Fruit fly (Drosophila melanogaster) S2 (cell line): ENCODE data around the gene Roc1b.

Experiments
- CG8478 ChIP-seq: fragments of >200 bp; optimal IDR thresholded peaks from 2 replicates; lab custom pipeline; 2018
- CTCF ChIP-seq, 2 experiments: fragments of >200 bp; optimal IDR thresholded peaks; 2 replicates each; lab custom pipeline; 2018

Gene Roc1b

DNA sequence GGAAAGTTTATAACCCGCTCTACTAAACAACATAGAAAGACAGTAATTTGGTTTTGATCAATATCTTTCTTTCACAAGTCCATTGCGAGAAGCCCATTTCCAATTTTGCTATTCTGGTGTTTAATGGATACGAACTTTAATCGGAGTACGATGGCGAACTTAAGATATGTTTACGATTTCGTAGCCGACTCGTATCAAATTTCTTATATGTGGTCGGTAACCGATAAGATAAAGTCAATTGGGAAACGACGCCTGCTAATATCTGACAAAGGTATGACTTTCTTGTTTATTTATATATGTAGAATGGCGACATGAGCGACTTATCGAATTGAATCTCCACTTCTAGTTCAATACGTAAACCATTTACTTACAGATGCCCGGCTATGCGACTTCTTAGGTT lies 19.7 kb upstream of the Roc1b start:
- TF ChIP-seq CTCF (optimal IDR thresholded peaks at IDR 0.05; lab: Kevin White, UChicago) (no peak), CG8478 (lab: Kevin White, UChicago) (no peak)

DNA sequence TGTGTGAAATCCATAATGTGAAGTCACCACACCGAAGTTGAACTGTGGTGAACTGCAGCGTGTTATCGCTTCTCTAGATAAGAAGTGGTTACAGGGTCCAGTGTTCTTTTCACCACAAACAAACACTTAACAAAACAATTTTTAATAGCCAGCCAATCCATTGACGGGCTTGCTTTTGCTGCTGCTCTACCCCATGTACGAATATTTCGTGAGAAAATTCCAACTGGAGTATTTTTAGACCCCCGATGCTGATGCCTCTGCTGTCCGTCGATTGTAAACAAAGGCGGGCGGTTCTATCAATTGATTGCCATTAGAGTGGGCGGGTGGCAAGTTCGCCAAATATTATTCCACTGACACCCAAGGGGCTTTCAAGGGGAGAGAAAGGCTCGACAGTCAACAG lies 18.7 kb upstream of the Roc1b start:
- no peak for TF ChIP-seq CTCF (optimal IDR thresholded peaks at IDR 0.05; lab: Kevin White, UChicago)
- TF ChIP-seq CG8478 (lab: Kevin White, UChicago), result no peak

DNA sequence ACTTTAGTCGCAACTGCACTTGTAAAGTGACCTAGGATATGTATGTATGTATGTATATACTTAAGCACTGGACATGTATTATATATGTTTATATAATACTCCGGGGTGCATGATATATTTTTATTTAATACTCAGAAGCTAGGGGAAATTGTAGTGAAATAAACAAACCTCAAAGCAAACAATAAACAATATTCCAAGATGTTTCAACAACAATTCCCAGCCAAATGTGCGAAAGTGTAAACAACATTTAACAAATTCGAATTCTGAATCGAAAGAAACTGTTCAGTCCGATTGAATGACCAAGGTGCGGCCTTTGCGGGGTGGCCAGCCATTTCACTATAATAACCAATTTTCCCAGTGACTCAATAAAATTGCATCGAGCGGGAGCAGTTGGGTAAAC lies 17.7 kb upstream of the Roc1b start:
- TF ChIP-seq CTCF (optimal IDR thresholded peaks at IDR 0.05; lab: Kevin White, UChicago), result no peak
- no peak for TF ChIP-seq CG8478 (lab: Kevin White, UChicago)

DNA sequence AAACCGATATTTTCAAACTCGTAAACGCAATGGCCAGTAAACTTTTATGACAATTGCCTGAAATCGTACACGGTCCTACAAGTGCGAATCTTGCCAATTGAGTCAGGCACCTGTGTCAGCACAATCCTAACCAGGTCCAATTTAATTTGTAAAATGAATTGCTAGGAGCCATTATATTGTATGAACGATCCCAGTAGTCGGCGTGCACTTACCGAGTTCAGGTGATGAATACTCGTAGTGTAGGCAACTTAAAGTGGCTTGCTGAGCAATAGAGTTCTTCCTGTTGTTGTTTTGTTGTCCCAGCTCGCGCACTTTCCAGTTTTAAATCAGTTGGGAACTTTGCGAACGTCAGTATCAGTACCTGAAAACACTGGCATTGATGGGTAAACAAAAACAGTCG lies 17.2 kb upstream of the Roc1b start:
- TF ChIP-seq CTCF (optimal IDR thresholded peaks at IDR 0.05; lab: Kevin White, UChicago) (no peak), CG8478 (lab: Kevin White, UChicago) (no peak)

DNA sequence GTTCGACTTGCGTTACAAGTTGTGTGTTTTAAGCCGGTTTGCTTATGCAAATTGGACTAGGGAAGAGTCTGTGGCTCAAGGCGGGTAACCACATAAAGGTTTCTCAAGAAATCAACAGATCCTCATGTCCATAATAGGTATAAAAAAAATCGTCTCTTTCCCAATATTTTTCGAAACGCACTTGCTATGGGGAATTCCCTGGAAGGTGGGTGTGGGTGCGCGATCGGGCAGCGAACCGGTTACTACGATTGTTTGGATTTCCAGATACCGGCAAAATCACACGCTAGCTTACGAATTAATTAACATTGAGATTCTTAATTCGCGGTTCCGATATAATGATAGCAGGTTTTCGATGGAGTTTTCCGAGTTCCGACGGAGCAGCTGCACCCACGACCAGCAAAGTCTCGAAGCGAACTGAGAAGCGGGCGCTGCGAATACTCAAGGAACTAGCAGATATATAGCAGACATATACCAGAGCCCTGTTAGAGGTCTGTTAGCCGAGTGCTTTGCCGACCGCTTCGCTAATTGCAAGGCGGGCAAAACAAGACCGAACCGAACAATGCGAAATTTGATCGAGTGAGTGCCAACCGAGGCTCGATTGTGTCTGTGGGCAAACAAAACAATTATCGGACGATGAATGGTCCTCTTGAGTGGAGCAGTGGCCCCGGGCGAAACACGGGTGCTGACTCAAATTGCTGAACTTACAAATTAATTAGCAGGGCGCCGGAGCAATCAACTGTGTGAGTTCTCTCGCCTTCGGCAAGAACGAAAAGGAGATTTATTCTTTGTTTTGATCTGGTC lies 16.5 kb upstream of the Roc1b start:
- TF ChIP-seq CTCF (optimal IDR thresholded peaks at IDR 0.05; lab: Kevin White, UChicago) (no peak), CG8478 (lab: Kevin White, UChicago) (no peak)

DNA sequence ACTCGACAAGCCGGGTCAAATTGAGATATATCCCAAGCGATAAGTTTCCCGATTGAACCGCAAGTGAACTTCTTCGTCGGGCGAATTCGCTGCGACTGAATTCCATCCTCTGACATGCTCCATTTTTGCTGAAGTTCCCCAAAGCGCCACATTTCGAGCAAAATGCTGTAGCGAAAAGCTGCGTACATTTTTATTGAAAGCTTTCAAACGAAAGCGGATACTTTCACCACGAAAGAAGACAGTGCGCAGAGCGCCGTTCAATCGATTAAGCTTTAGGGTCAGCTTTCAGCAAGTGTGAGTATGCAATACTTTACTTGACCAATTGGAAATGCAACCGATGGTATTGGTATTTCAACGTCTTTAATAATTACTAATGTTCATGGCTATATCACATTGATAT lies 14.9 kb upstream of the Roc1b start, which contains the start of gene mthl10:
TSS of gene mthl10 (minus strand) at position 77 of the 400 bp plus-strand sequence.
- peak; percentile 31 to 51 for TF ChIP-seq CTCF (optimal IDR thresholded peaks at IDR 0.05; lab: Kevin White, UChicago)
- no peak for TF ChIP-seq CG8478 (lab: Kevin White, UChicago)

DNA sequence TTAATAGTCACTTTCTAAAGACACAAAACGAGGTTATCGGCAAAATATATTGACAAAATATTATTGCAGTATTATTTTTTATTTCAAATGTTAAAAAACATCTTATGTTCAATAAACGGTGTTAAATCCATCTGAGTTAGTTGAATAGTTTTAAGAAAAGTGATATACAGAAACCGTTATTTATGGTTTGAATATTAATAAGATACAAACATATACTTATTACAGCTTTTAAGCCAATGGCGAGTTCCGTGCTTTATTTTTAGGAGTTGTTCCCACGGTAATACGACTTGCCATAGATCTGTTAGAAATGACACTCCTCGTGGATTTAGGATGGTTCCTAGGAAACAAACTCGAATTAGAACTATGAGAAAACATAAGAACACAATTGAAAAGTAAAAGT lies 14.5 kb upstream of the Roc1b start:
- no peak for TF ChIP-seq CTCF (optimal IDR thresholded peaks at IDR 0.05; lab: Kevin White, UChicago)
- no peak for TF ChIP-seq CG8478 (lab: Kevin White, UChicago)

DNA sequence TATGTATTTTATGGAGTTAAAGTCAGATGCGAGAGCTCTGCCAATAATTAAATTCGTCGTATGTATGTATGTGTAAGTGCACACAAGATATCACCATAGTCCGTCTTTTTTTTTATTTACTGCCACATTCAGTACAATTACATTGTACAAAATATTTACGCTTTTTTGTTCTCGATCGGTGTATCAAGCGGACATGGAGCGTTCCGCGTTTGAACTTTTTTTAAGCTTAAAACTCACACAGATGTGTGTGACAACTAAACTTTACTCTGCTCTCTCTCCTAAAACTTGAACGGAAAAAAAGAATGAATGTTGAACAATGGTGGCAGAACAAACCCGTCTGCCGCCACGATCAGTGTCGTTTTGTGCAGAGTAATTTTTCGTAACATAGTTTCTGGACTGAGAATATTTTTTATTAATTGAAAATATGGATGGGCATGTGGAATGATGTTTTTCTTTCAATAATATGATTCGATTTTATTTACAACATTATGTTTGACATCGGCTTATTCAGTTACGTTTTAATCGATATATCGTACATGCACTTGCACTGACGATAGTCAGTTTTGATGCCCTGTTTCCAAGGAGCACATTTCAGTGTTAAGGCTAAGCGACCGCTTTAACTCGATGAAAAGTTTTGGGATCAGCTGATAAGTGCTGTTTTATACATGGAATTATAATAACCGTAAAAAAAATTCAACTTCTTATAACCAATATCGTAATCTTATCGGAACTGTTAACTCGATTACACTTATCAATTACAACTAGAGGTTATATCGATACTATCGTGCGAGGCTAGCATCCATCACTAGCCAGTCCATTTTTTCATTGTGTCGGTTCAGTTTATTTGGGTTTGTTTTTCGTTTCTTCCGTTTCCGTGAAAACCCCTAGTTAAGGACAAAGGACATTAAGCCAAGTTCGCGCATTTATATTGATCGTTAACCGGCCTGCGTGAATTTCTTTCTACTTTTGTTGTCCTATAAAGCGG lies 10.8 kb upstream of the Roc1b start, which contains the start of gene mth:
TSS of gene mth (minus strand) at position 302 of the 985 bp plus-strand sequence.
- TF ChIP-seq CTCF (optimal IDR thresholded peaks at IDR 0.05; lab: Kevin White, UChicago) (peak in 1 of 2 experiments; percentile 5), CG8478 (lab: Kevin White, UChicago) (no peak)

DNA sequence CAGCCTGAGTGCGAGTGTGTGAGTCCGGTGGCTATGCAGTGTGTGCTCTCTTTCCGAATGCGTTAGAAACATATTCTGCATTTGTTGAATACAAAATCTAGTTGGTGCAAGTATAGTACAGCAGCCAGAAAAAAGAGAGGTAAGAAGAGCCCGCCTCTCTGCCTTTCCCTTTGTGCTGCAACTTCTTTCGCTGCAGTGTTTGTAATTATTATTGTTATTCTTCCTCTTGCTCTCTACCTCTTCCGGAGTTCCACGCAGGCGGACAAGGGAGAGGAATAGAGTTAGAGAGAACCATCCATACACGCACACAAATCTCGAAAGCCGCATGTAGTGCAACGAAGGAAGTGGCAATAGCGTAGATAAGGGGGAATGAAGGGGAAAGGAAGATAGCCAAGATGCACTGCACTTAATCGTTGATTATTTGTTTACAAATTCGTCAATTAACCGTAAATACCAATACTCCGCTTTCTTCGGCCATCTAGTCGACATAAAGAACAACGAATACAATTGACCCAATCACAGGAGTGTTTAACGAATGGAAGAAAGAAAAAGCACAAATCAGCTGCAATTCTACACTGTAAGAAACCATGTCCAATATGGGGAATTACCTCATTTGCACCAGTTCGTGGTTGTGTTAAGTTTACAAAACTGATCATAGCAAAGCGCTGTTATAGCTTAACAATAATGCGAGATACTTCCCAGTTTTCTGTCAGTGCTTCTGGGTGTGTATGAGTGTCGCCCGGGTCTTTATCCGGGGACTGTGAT lies 10.0 kb upstream of the Roc1b start:
- TF ChIP-seq CG8478 (lab: Kevin White, UChicago) (no peak), CTCF (optimal IDR thresholded peaks at IDR 0.05; lab: Kevin White, UChicago) (no peak)

DNA sequence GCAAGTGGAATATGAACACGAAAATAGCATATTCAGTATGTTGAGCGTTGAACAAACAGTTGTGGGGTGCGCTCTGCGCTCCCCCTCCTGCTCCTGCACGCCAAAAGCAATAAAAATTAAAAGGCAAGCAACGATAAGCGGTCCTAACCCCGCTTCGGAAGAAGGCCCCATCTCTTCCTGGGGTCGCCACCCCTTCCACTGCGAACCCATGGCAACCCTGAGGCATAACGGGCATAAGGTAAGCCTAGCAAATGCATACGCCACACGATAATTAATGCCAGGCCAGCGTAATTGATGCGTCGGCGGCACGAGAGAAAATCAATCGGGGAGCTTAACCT lies 9.4 kb upstream of the Roc1b start:
- no peak for TF ChIP-seq CG8478 (lab: Kevin White, UChicago)
- TF ChIP-seq CTCF (optimal IDR thresholded peaks at IDR 0.05; lab: Kevin White, UChicago), result no peak

DNA sequence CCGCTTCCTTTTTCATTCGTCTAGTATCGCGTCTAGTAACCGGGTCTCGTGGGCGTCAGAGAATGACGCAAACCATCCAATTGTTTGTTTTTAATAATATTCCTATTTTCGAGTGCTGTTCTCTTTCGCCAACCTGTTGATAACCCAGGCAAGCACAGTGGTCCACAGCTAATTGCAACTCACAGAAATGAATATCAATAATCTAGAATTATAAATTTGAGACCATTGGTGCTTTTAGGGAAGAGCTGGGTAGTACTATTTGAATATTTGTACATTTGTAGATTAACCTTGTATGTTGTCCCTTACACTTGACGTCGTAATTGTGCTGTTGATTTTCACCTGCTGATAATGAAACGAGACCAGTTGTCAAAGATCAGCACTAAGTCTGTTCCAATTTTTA lies 8.0 kb upstream of the Roc1b start:
- TF ChIP-seq CTCF (optimal IDR thresholded peaks at IDR 0.05; lab: Kevin White, UChicago) (no peak), CG8478 (lab: Kevin White, UChicago) (no peak)

DNA sequence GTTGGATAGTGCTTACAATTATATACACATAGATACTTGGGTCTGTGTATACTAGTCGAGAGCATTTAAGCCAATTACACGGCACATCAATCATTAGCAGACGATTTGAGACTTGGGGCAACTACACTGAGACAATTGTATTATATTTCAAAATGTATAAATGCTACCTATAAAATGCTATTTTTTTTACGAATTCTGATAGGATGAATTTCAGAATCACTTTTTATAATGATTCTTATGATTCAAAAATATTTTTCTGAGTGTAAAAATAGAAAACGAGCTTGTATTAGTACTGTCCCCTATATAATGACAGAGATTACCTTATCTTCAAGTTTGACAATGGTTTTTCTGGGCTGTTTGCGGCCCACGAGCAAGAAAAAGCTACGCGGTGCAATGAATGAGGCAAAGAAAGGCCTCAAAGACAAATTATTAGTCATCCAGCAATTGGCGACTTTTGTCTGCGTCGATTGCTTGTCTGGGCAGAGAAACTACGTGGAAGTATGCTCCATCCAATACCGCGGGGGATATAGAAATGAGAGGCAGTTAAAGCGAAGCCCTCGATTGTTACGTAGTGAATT lies 7.0 kb upstream of the Roc1b start:
- no peak for TF ChIP-seq CG8478 (lab: Kevin White, UChicago)
- TF ChIP-seq CTCF (optimal IDR thresholded peaks at IDR 0.05; lab: Kevin White, UChicago), result no peak

DNA sequence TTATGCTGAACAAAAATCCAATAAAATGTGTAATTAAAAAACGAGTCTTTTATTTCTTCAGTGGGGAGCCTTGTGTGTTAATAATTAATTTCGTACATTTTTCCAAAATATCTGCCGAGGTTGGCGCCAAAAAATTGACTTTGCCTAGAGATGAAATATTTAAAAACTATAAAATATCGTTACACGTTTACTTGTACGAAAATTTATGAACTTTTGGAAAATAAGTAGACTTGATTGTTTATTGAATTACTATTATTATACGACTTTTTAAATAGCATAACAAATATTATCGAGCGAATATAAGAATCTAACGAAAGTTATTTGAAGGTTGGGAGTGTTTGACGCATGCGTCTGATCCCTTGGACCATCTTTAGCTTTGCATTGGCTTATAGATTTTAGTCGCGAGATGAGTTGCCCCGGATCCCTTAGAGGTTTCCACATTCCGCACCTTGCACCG lies 1.7 kb upstream of the Roc1b start, which contains the start of gene CG1231:
TSS of gene CG1231 (plus strand) at position 407 of the 457 bp plus-strand sequence.
- no peak for TF ChIP-seq CTCF (optimal IDR thresholded peaks at IDR 0.05; lab: Kevin White, UChicago)
- TF ChIP-seq CG8478 (lab: Kevin White, UChicago), result no peak

DNA sequence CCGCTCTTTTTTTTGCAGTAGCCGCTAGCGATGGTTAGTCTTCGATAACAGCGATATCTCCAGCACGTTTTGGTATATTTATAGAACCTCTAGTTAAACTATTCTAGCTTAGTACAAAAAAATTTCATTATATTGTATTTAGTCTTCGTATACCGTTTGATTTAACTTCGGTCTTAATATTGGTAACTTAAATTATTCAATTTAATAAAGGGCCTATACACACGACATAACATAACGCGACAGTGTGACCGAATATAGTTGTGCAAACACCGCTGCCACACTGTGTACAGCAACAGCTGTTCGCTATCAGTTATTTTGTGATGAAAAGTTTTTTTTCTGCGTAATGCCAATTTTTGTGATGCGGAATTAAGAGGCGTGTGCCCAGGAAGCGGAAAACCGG lies 3.4 kb downstream of the Roc1b start, which contains the start of the genes Cdc5 and CG1233:
TSS of gene Cdc5 (minus strand) at position 183 of the 400 bp plus-strand sequence.
TSS of gene CG1233 (plus strand) at position 272 of the 400 bp plus-strand sequence.
- TF ChIP-seq CTCF (optimal IDR thresholded peaks at IDR 0.05; lab: Kevin White, UChicago) (no peak), CG8478 (lab: Kevin White, UChicago) (no peak)
